Fruit fly (Drosophila melanogaster) S2 (cell line): ENCODE data around the gene CG32091.

Source experiments
- CG8478 ChIP-seq: fragments of >200 bp; optimal IDR thresholded peaks from 2 replicates; lab custom pipeline; 2018
- CTCF ChIP-seq, 2 experiments: fragments of >200 bp; optimal IDR thresholded peaks; 2 replicates each; lab custom pipeline; 2018

dm6 chr3L:11636829-11637228 lies 5.6 kb downstream of the CG32091 start:
- no peak for TF ChIP-seq CTCF (optimal IDR thresholded peaks at IDR 0.05; lab: Kevin White, UChicago)
- TF ChIP-seq CG8478 (lab: Kevin White, UChicago), result no peak
